Fruit fly (Drosophila melanogaster): ENCODE measurements around the gene Prestin.

DNA sequence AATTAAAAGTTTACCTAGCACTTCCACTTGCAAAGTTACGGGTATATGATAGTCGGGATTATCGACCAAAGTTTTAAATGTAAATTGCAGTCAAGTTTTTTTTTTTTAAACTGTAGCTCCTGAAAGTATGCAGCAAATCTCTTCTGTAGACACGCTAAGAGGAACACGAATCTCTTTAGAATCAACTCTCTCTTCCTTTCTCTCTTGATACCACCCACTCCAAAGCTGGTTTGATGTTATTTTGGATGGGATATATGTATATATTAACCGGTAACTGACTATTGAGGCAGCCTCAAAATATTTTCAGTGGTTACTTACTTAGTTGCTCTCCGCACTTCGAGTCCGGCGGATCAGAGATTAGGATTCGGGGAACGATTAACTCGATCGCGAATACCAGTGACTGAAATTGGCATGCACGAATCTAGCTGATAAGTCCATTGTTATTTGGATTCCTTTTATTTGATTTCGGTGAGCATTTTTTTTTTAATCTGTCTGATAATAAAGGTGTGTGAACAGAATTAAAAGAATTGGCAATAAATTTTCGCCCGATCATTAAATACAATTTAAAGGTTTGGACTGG lies 28.7 kb downstream of the Prestin start, which contains the start of gene CG7408:
- no peak for TF ChIP-seq CG8319 (GFP tag; optimal IDR thresholded peaks at IDR 0.05)
- no peak for TF ChIP-seq svp (GFP tag)
- no peak for TF ChIP-seq eg (GFP tag; IDR thresholded peaks at IDR 0.05)
- TF ChIP-seq Sox102F (GFP tag; optimal IDR thresholded peaks at IDR 0.05) = no peak
- TF ChIP-seq net (GFP tag; optimal IDR thresholded peaks at IDR 0.05) = no peak
- no peak for TF ChIP-seq pdm3 (GFP tag; optimal IDR thresholded peaks at IDR 0.05)
- no peak for TF ChIP-seq dac (GFP tag; optimal IDR thresholded peaks at IDR 0.05)
